Fruit fly (Drosophila melanogaster) S2 (cell line): ENCODE measurements around the gene CG44362.

Experiments used
- CG8478 ChIP-seq: fragments of >200 bp; optimal IDR thresholded peaks from 2 replicates; lab custom pipeline; 2018
- CTCF ChIP-seq, 2 experiments: fragments of >200 bp; optimal IDR thresholded peaks; 2 replicates each; lab custom pipeline; 2018

- TF ChIP-seq CG8478 (lab: Kevin White, UChicago) (no peak), CTCF (optimal IDR thresholded peaks at IDR 0.05; lab: Kevin White, UChicago) (no peak)
These were observed 47.4 kb upstream of the CG44362 start for dm6 chr3L:11349908-11350405.
